Worm (Caenorhabditis elegans) whole organism, mixed stage, embryonic: ENCODE results near the gene vha-6.

Source experiments
- bed-3 ChIP-seq: fragments of 200-800 bp; sonication (Bioruptor generic); optimal IDR thresholded peaks from 3 replicates; lab custom pipeline; 2018; ENCODE audit warnings: mild to moderate bottlenecking, missing genetic modification characterization, moderate library complexity, missing compliant biosample characterization
- ceh-39 ChIP-seq: fragments of 150-350 bp; optimal IDR thresholded peaks from 2 replicates; lab custom pipeline; 2014; ENCODE audit warnings: missing biosample characterization, missing genetic modification characterization
- lin-13 ChIP-seq: fragments of 150-350 bp; optimal IDR thresholded peaks from 2 replicates; lab custom pipeline; 2014; ENCODE audit warnings: missing biosample characterization, missing genetic modification characterization
- mep-1 ChIP-seq: fragments of 150-350 bp; optimal IDR thresholded peaks from 2 replicates; lab custom pipeline; 2017; ENCODE audit warnings: missing biosample characterization, missing genetic modification reagents, missing genetic modification characterization, inconsistent platforms
- nhr-76 ChIP-seq: sonication (generic microtip); optimal IDR thresholded peaks from 2 replicates; lab custom pipeline; 2017; ENCODE audit warnings: missing biosample characterization, missing genetic modification characterization
- pha-4 ChIP-seq: fragments of 150-350 bp; optimal IDR thresholded peaks from 2 replicates; lab custom pipeline; 2018; ENCODE audit warnings: missing biosample characterization, missing genetic modification reagents, missing genetic modification characterization
- ztf-11 ChIP-seq: fragments of 150-350 bp; optimal IDR thresholded peaks from 2 replicates; lab custom pipeline; 2014; ENCODE audit warnings: missing biosample characterization, missing genetic modification characterization

DNA sequence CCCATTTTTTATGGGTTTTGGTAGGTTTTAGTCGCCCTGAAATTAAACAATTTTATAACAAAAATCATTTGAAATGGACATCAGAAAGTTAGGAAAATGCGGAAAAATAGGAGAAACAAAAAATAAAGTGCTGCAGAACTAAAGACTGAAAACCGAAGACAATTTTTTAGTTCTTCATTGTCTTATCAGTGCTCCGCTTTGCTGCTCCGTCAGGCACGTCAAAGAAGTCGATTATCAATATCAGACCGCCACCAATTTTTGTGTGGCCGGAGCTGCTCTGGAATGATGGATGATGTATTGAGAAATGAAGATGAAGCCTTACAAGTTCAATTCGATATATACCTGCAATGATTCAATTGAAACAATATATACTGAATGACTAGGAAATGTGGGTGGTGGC is at the start of gene vha-6:
- TF ChIP-seq nhr-76 (tag; lab: Kevin White, UChicago) (no peak), pha-4 (tag; lab: Kevin White, UChicago) (no peak), ztf-11 (tag; lab: Kevin White, UChicago) (no peak), mep-1 (tag; lab: Kevin White, UChicago) (no peak), ceh-39 (tag; lab: Kevin White, UChicago) (no peak), lin-13 (no peak), bed-3 (no peak)
